Worm (Caenorhabditis elegans): Measurements from ENCODE around the gene tbb-1.
"Not testable (repeated sequence)": the region's sequence is repeated elsewhere in the genome, so short reads cannot be mapped to it uniquely, and the experiment has no call there.

tbb-1 gene

DNA sequence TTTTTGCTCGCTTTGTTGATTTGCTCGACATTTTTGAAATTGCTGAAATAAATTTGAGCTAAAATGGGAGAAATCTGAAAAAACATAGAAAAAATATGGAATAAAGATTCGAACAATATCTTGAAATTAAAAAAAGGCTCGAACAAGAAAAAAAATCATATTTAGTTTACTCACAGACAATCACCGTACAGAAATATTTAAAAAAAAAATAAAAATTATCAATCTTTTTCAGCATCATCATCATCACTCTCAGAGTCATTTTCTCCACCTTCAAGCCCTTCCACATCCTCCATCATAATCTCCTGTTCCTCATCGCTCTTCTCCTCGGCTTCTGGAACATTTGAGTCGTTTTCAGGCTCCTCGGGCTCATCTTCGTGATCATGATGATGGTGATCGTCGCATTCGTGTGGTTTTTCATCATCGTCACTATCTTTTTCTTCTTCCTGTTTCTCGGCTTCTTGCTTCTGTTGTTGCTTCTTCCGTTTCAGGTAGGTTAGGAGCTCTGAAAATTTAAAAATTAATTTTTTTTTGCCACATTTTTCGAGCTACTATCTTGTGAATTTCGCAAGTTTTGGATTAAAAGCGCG lies 13.3 kb upstream of the tbb-1 start, which contains the start of gene hpl-2:
hpl-2 (minus strand) TSS at position 51 of the 587 bp plus-strand sequence.
- TF ChIP-seq klf-2 (GFP tag; conservative IDR thresholded peaks at IDR 0.05), result no peak
- TF ChIP-seq ztf-23 (GFP tag; IDR thresholded peaks at IDR 0.05), result no peak
- no peak for TF ChIP-seq tab-1 (GFP tag; IDR thresholded peaks at IDR 0.05)
- TF ChIP-seq T22C8.4 (GFP tag; IDR thresholded peaks at IDR 0.05), result no peak
- no peak for TF ChIP-seq ztf-29 (GFP tag; IDR thresholded peaks at IDR 0.05)
- no peak for TF ChIP-seq med-1 (GFP tag; optimal IDR thresholded peaks at IDR 0.05; ENCODE audit: insufficient read depth)
- no peak for TF ChIP-seq flt-1 (GFP tag; IDR thresholded peaks at IDR 0.05)
- TF ChIP-seq ref-1 (GFP tag; conservative IDR thresholded peaks at IDR 0.05), result no peak
- no peak for TF ChIP-seq cog-1 (tag; optimal IDR thresholded peaks at IDR 0.05)

DNA sequence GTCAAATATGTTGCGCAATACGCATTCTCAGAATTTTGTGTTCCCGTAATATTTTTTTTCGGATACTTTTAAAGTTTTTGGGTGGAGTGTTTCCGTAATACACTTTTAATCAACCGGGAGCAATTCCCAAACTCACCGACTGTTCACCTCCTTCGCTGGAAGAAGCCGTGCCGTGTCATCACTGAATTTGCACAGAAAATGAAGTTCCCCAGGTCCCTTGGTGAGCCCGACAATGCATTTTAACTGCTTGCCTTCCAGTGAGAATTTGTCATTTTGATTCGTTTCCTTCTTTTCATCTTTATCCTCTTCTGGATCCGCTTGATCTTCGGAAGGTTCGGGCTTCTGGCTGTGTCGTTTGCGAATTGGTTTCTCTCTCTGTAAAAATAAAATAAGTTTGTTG lies 12.1 kb upstream of the tbb-1 start:
- TF ChIP-seq ztf-23 (GFP tag; IDR thresholded peaks at IDR 0.05), result no peak
- no peak for TF ChIP-seq flt-1 (GFP tag; IDR thresholded peaks at IDR 0.05)
- TF ChIP-seq T22C8.4 (GFP tag; IDR thresholded peaks at IDR 0.05), result no peak
- no peak for TF ChIP-seq klf-2 (GFP tag; conservative IDR thresholded peaks at IDR 0.05)
- TF ChIP-seq tab-1 (GFP tag; IDR thresholded peaks at IDR 0.05), result no peak
- no peak for TF ChIP-seq med-1 (GFP tag; optimal IDR thresholded peaks at IDR 0.05; ENCODE audit: insufficient read depth)

DNA sequence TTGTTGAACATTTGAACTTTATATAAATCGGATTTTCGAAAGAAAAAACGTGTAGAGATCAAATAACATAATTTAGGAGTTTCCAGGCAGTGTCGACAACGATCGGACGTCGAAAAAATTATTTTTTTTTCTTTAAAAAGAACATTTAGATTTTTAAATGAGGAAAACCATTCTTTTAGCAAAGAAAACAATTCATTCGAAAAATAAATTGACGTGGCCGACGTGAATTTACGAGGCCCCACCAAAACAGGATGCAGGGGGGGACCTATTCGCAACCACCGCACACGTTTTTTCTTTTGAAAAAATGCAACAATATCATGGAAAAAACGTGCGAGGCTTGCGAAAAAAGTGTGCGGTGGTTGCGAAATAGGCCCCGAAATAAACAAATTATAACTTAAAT lies 7.8 kb upstream of the tbb-1 start, which contains the start of gene enu-3.6:
enu-3.6 (plus strand) TSS at position 392 of the 400 bp plus-strand sequence.
- not testable (repeated sequence) for TF ChIP-seq ztf-23 (GFP tag; IDR thresholded peaks at IDR 0.05); tab-1 (GFP tag; IDR thresholded peaks at IDR 0.05); med-1 (GFP tag; optimal IDR thresholded peaks at IDR 0.05; ENCODE audit: insufficient read depth)

DNA sequence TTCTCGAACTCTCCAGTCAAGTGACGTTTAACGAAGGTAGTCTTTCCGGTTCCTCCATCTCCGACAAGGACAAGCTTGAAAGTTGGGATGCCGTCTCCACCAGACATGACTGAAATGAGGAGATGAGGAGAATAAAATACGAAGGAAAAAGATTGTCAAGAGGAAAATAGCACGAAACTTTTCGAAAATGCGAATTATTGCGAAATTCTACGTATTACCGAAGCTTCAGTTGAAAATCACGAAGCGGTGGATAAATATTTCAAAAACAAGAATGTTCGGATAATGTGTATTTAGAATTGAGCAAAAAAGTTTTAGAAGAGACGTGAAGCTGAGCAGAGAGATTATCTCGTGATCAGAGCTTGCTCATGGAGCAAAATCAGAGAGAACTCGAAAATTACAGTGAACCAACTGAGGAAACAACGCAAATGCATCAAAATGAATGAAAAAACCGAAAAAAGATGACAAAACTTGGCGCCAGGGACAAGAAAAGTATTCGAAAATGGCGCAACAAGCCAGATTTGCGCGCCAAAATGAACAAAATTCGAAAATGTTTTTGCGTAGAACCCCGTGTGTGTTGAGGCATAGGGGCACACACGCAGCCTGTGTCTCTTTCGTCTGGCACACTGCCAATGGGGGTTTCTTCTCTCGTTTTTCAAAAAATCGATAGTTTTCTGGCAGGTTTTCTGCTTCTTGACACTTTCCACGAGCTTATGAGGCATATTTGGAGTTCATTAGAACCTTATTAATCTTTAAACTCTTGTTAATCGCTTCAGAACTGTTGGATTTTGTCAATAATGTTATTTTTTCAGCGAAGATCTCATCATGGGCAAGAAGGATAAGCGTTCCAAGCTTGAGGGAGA lies 5.6 kb upstream of the tbb-1 start, which contains the start of the genes ran-1 and dkc-1:
ran-1 (minus strand) TSS at position 109 of the 860 bp plus-strand sequence.
dkc-1 (plus strand) TSS at position 810 of the 860 bp plus-strand sequence.
- peak; percentile 50 for TF ChIP-seq cog-1 (tag; optimal IDR thresholded peaks at IDR 0.05)
- TF ChIP-seq ztf-29 (GFP tag; IDR thresholded peaks at IDR 0.05), result no peak
- no peak for TF ChIP-seq ref-1 (GFP tag; conservative IDR thresholded peaks at IDR 0.05)
- peak; percentile 72 for TF ChIP-seq T22C8.4 (GFP tag; IDR thresholded peaks at IDR 0.05)
- peak; percentile 100 for TF ChIP-seq ztf-23 (GFP tag; IDR thresholded peaks at IDR 0.05)

DNA sequence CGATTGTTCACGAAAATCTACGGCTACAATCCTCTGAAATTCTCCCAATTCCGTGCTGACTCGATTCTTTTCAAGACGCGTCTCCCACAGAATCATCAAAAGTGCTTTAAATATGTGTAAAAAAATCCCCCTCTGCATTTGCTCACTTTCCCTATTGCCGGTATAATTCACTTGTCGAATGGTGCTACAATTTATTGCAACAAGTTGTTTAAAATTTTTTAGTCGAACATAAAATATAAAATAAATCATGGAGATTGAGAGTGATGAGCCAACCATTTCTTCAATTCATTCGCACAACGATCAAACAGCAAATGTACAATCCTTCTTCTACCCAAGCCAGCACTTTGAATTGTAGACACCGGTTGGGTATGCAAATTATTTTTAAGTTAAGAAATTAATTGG lies 4.2 kb upstream of the tbb-1 start:
- TF ChIP-seq ztf-29 (GFP tag; IDR thresholded peaks at IDR 0.05), result no peak
- no peak for TF ChIP-seq ztf-23 (GFP tag; IDR thresholded peaks at IDR 0.05)
- no peak for TF ChIP-seq med-1 (GFP tag; optimal IDR thresholded peaks at IDR 0.05; ENCODE audit: insufficient read depth)
- TF ChIP-seq cog-1 (tag; optimal IDR thresholded peaks at IDR 0.05), result no peak
- TF ChIP-seq tab-1 (GFP tag; IDR thresholded peaks at IDR 0.05), result no peak
- no peak for TF ChIP-seq klf-2 (GFP tag; conservative IDR thresholded peaks at IDR 0.05)
- TF ChIP-seq ref-1 (GFP tag; conservative IDR thresholded peaks at IDR 0.05), result no peak
- TF ChIP-seq flt-1 (GFP tag; IDR thresholded peaks at IDR 0.05), result no peak
- no peak for TF ChIP-seq T22C8.4 (GFP tag; IDR thresholded peaks at IDR 0.05)

DNA sequence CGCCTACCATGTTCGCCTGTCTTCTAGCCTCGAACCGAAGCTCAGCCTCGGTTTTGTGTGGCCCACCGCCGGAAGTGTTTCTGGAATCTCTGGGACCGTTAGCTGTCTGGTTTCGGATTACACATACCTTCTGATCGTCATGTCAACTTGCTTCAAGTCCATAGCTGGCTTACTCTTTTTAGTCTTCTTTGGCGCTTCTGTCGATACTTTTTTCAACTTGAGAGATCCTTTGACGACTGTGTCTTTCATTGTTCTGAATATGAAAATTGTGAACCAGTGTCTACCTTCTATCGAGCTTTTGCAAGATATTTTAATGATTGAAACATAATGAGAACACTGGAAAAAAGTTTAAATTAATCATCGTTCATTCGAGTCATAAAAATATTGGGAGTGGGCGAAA lies 1.7 kb downstream of the tbb-1 start, which contains the start of gene K01G5.8:
K01G5.8 (minus strand) TSS at position 255 of the 400 bp plus-strand sequence.
- no peak for TF ChIP-seq tab-1 (GFP tag; IDR thresholded peaks at IDR 0.05)
- TF ChIP-seq ztf-29 (GFP tag; IDR thresholded peaks at IDR 0.05), result no peak
- TF ChIP-seq T22C8.4 (GFP tag; IDR thresholded peaks at IDR 0.05), result no peak
- no peak for TF ChIP-seq flt-1 (GFP tag; IDR thresholded peaks at IDR 0.05)
- TF ChIP-seq med-1 (GFP tag; optimal IDR thresholded peaks at IDR 0.05; ENCODE audit: insufficient read depth), result no peak
- no peak for TF ChIP-seq ref-1 (GFP tag; conservative IDR thresholded peaks at IDR 0.05)

DNA sequence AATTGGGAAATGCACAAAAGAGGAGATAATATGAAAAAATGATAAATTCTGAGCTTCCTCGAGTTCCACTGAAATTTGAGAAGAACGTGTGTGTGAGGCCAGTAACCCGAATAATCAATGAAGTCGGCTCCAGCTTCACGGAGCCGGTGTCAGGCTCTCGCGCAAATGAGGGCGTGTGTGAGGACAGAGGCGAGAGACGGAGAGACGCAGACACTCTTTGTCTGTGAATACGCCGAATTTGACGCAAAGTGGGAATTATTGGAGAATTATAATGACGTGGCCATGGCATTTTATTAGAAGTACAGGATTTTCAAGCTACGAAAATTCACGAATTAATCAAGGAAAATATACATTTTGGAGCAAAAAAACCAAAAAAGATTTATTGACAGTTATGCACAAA lies 2.3 kb downstream of the tbb-1 start:
- no peak for TF ChIP-seq klf-2 (GFP tag; conservative IDR thresholded peaks at IDR 0.05)
- no peak for TF ChIP-seq ref-1 (GFP tag; conservative IDR thresholded peaks at IDR 0.05)
- no peak for TF ChIP-seq cog-1 (tag; optimal IDR thresholded peaks at IDR 0.05)
- TF ChIP-seq flt-1 (GFP tag; IDR thresholded peaks at IDR 0.05), result 0 out of 2 replicates have a peak, but pooled peaks have one; percentile 51
- TF ChIP-seq tab-1 (GFP tag; IDR thresholded peaks at IDR 0.05), result no peak
- TF ChIP-seq ztf-23 (GFP tag; IDR thresholded peaks at IDR 0.05), result peak; percentile 83
- TF ChIP-seq T22C8.4 (GFP tag; IDR thresholded peaks at IDR 0.05), result no peak

DNA sequence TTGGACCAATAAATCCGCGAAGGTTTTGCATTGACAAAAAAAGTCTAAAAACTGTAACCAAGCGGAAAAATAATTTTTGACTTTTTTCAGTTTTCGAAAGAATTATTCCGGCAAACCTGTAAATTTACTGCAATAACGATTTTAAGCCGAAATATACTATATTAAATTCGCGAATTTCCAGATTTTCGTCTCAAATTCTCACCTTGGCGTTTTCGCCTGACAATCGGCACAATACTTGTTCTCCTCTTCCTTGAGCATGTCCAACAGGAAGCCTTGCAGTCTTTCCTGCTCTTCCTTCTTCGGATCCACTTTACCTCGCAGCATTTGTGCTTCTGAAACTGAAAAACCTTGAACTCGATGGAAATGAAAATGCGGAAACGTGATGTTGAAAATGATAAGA lies 2.8 kb downstream of the tbb-1 start, which contains the start of gene smap-1:
smap-1 (minus strand) TSS at position 338 of the 400 bp plus-strand sequence.
- TF ChIP-seq med-1 (GFP tag; optimal IDR thresholded peaks at IDR 0.05; ENCODE audit: insufficient read depth), result no peak
- no peak for TF ChIP-seq flt-1 (GFP tag; IDR thresholded peaks at IDR 0.05)
- no peak for TF ChIP-seq ref-1 (GFP tag; conservative IDR thresholded peaks at IDR 0.05)
- no peak for TF ChIP-seq T22C8.4 (GFP tag; IDR thresholded peaks at IDR 0.05)
- no peak for TF ChIP-seq cog-1 (tag; optimal IDR thresholded peaks at IDR 0.05)
- TF ChIP-seq klf-2 (GFP tag; conservative IDR thresholded peaks at IDR 0.05), result no peak
- TF ChIP-seq ztf-29 (GFP tag; IDR thresholded peaks at IDR 0.05), result no peak

DNA sequence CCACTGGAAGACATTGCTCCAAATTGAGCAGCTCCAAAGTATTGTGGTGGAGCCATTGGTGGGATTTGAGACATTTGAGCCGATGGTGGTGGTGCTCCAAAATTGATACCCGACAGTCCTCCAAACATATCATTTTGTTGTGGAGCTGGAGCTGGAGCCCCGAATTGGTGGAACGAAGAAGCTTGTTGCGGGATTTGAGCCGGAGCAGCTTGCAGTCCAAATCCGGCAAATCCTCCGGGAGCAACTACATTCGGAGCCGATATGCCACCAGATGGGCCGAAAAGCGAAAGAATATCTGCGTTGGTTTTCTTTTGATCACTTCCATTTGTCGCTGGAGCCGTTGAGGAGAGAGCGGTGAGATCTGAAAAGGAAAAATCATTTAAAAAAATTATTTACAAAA lies 4.2 kb downstream of the tbb-1 start:
- no peak for TF ChIP-seq flt-1 (GFP tag; IDR thresholded peaks at IDR 0.05)
- TF ChIP-seq tab-1 (GFP tag; IDR thresholded peaks at IDR 0.05), result no peak
